Fruit fly (Drosophila melanogaster) Kc167 (cell line): Measurements from ENCODE around the gene shd.

Source experiments
- Myc ChIP-seq: fragments of >200 bp; optimal IDR thresholded peaks from 2 replicates; lab custom pipeline; 2017; ENCODE audit warnings: missing external identifiers
- Sin3A ChIP-seq: fragments of >200 bp; optimal IDR thresholded peaks from 2 replicates; lab custom pipeline; 2018; ENCODE audit warnings: missing external identifiers
- h ChIP-seq: fragments of >200 bp; optimal IDR thresholded peaks from 3 replicates; lab custom pipeline; 2018; ENCODE audit warnings: missing external identifiers
- insv ChIP-seq: fragments of >200 bp; optimal IDR thresholded peaks from 3 replicates; lab custom pipeline; 2018; ENCODE audit warnings: missing external identifiers
- psq ChIP-seq: fragments of >200 bp; optimal IDR thresholded peaks from 2 replicates; lab custom pipeline; 2017; ENCODE audit warnings: missing external identifiers
- ttk ChIP-seq: sonication (Bioruptor generic); optimal IDR thresholded peaks from 2 replicates; lab custom pipeline; 2017; ENCODE audit warnings: missing external identifiers

shd gene

dm6 chr3L:14634019-14634772, 19.9 kb downstream of the shd start:
- TF ChIP-seq psq (lab: Kevin White, UChicago), result no peak
- TF ChIP-seq Sin3A, result no peak
- TF ChIP-seq Myc (lab: Kevin White, UChicago), result no peak
- TF ChIP-seq ttk (lab: Kevin White, UChicago), result no peak
- no peak for TF ChIP-seq insv (lab: Kevin White, UChicago)
- no peak for TF ChIP-seq h (lab: Kevin White, UChicago)

dm6 chr3L:14634773-14635563, 20.7 kb downstream of the shd start:
- TF ChIP-seq Myc (lab: Kevin White, UChicago) (no peak), insv (lab: Kevin White, UChicago) (no peak), psq (lab: Kevin White, UChicago) (no peak), h (lab: Kevin White, UChicago) (no peak), ttk (lab: Kevin White, UChicago) (no peak), Sin3A (no peak)

dm6 chr3L:14635564-14635937, 21.3 kb downstream of the shd start:
- no peak for TF ChIP-seq Myc (lab: Kevin White, UChicago)

dm6 chr3L:14636740-14637189, 22.5 kb downstream of the shd start:
- no peak for TF ChIP-seq h (lab: Kevin White, UChicago)
- no peak for TF ChIP-seq Myc (lab: Kevin White, UChicago)
- TF ChIP-seq Sin3A, result no peak
- TF ChIP-seq ttk (lab: Kevin White, UChicago), result no peak
- TF ChIP-seq insv (lab: Kevin White, UChicago), result no peak
- no peak for TF ChIP-seq psq (lab: Kevin White, UChicago)

- TF ChIP-seq ttk (lab: Kevin White, UChicago) (no peak), Myc (lab: Kevin White, UChicago) (no peak), Sin3A (no peak), insv (lab: Kevin White, UChicago) (no peak), psq (lab: Kevin White, UChicago) (no peak), h (lab: Kevin White, UChicago) (no peak)
These were observed 23.7 kb downstream of the shd start for dm6 chr3L:14637705-14638529.

dm6 chr3L:14639778-14640177, 25.5 kb downstream of the shd start:
- TF ChIP-seq h (lab: Kevin White, UChicago) (no peak), psq (lab: Kevin White, UChicago) (no peak), ttk (lab: Kevin White, UChicago) (no peak), Myc (lab: Kevin White, UChicago) (no peak), insv (lab: Kevin White, UChicago) (no peak), Sin3A (no peak)

dm6 chr3L:14640814-14641317, 26.6 kb downstream of the shd start:
- TF ChIP-seq Sin3A (no peak), h (lab: Kevin White, UChicago) (no peak), ttk (lab: Kevin White, UChicago) (no peak), insv (lab: Kevin White, UChicago) (no peak), psq (lab: Kevin White, UChicago) (no peak), Myc (lab: Kevin White, UChicago) (no peak)

dm6 chr3L:14641969-14642485, 27.8 kb downstream of the shd start:
- TF ChIP-seq insv (lab: Kevin White, UChicago), result no peak
- TF ChIP-seq Myc (lab: Kevin White, UChicago), result no peak
- TF ChIP-seq ttk (lab: Kevin White, UChicago), result no peak
- no peak for TF ChIP-seq h (lab: Kevin White, UChicago)
- TF ChIP-seq Sin3A, result no peak
- no peak for TF ChIP-seq psq (lab: Kevin White, UChicago)

dm6 chr3L:14642820-14643219, 28.6 kb downstream of the shd start:
- no peak for TF ChIP-seq ttk (lab: Kevin White, UChicago)
- no peak for TF ChIP-seq Myc (lab: Kevin White, UChicago)
- no peak for TF ChIP-seq psq (lab: Kevin White, UChicago)
- TF ChIP-seq Sin3A, result no peak
- TF ChIP-seq h (lab: Kevin White, UChicago), result no peak
- no peak for TF ChIP-seq insv (lab: Kevin White, UChicago)

dm6 chr3L:14643692-14644091, 29.4 kb downstream of the shd start:
- TF ChIP-seq psq (lab: Kevin White, UChicago) (no peak), Sin3A (no peak), Myc (lab: Kevin White, UChicago) (no peak), h (lab: Kevin White, UChicago) (no peak), ttk (lab: Kevin White, UChicago) (no peak), insv (lab: Kevin White, UChicago) (no peak)

- TF ChIP-seq h (lab: Kevin White, UChicago) (no peak), psq (lab: Kevin White, UChicago) (no peak)
These were observed 30.9 kb downstream of the shd start for dm6 chr3L:14645120-14645519.
